Worm (Caenorhabditis elegans): Measurements from ENCODE around the gene F55G7.1.
A peak's percentile ranks its signal among the peaks of the same experiment; 100 is the strongest.

Gene F55G7.1

ce11 chrX:11927585-11927984 is 3.4 kb downstream of the F55G7.1 start, which contains the start of gene F55G7.4:
F55G7.4 (plus strand) TSS chrX:11927885.
- TF ChIP-seq ama-1 (optimal IDR thresholded peaks at IDR 0.05) (no peak), snu-23 (GFP tag; optimal IDR thresholded peaks at IDR 0.05) (no peak), lir-3 (tag; optimal IDR thresholded peaks at IDR 0.05; ENCODE audit: poor library complexity) (no peak), nhr-47 (tag; optimal IDR thresholded peaks at IDR 0.05) (no peak)

ce11 chrX:11931559-11931958 is 7.3 kb downstream of the F55G7.1 start, which contains the start of gene dot-1.4:
dot-1.4 (minus strand) TSS chrX:11931659.
- TF ChIP-seq mdl-1 (tag; optimal IDR thresholded peaks at IDR 0.05) (no peak), pax-3 (tag; optimal IDR thresholded peaks at IDR 0.05) (no peak), hpl-2 (GFP tag; optimal IDR thresholded peaks at IDR 0.05) (no peak), sup-37 (GFP tag; optimal IDR thresholded peaks at IDR 0.05) (no peak), nhr-47 (tag; optimal IDR thresholded peaks at IDR 0.05) (no peak), swsn-7 (tag; optimal IDR thresholded peaks at IDR 0.05) (no peak), efl-3 (GFP tag; optimal IDR thresholded peaks at IDR 0.05) (no peak), ztf-4 (tag; optimal IDR thresholded peaks at IDR 0.05) (no peak), tbx-2 (tag; optimal IDR thresholded peaks at IDR 0.05) (no peak), hlh-17 (GFP tag; optimal IDR thresholded peaks at IDR 0.05; ENCODE audit: borderline replicate concordance) (no peak), nhr-90 (tag; optimal IDR thresholded peaks at IDR 0.05; ENCODE audit: poor library complexity) (no peak), hlh-4 (tag; optimal IDR thresholded peaks at IDR 0.05) (no peak), irx-1 (tag; optimal IDR thresholded peaks at IDR 0.05) (no peak), nhr-19 (GFP tag; conservative IDR thresholded peaks at IDR 0.05) (no peak), nhr-77 (tag; optimal IDR thresholded peaks at IDR 0.05) (no peak), Y116A8C.19 (tag; optimal IDR thresholded peaks at IDR 0.05; ENCODE audit: borderline replicate concordance) (no peak), nhr-71 (tag; optimal IDR thresholded peaks at IDR 0.05) (no peak), egl-13 (tag; optimal IDR thresholded peaks at IDR 0.05) (no peak), pqm-1 (tag; optimal IDR thresholded peaks at IDR 0.05) (no peak), ceh-63 (GFP tag; optimal IDR thresholded peaks at IDR 0.05) (no peak)

DNA sequence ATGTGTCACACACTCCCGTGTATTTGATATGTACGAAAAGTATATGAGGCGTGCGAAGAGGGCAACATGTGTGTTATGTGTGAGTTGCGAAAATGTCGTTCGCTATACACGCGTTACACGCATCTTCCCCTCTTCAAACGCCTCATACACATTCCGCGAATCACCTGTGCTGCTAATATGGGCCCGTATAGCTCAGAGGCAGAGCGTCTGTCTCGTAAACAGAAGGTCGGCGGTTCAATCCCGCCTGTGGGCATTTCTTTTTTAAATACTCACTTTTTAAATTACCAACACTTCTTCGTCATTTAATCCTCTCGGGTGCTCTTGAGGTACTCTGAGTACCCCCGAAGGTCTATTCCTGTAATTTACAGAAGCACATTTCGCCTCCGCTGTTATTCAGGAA is 9.3 kb downstream of the F55G7.1 start:
- TF ChIP-seq efl-1 (optimal IDR thresholded peaks at IDR 0.05) (no peak), efl-1 (GFP tag; optimal IDR thresholded peaks at IDR 0.05 in 1 of 2) (no peak), nhr-90 (tag; optimal IDR thresholded peaks at IDR 0.05; ENCODE audit: poor library complexity) (no peak), nhr-237 (tag; optimal IDR thresholded peaks at IDR 0.05) (no peak), jun-1 (tag; optimal IDR thresholded peaks at IDR 0.05) (no peak), nhr-11 (tag; optimal IDR thresholded peaks at IDR 0.05) (no peak), dsc-1 (tag; optimal IDR thresholded peaks at IDR 0.05) (no peak), ama-1 (optimal IDR thresholded peaks at IDR 0.05) (no peak)

- TF ChIP-seq lir-3 (tag; optimal IDR thresholded peaks at IDR 0.05; ENCODE audit: poor library complexity) (peak; percentile 33), swsn-7 (tag; optimal IDR thresholded peaks at IDR 0.05) (peak; percentile 52), pqm-1 (tag; optimal IDR thresholded peaks at IDR 0.05) (no peak), elt-2 (tag; optimal IDR thresholded peaks at IDR 0.05) (peak; percentile 18), lsy-2 (tag; optimal IDR thresholded peaks at IDR 0.05) (peak in 1 of 2 experiments; percentile 17), xbp-1 (tag; optimal IDR thresholded peaks at IDR 0.05) (peak; percentile 49), tlp-1 (tag; optimal IDR thresholded peaks at IDR 0.05) (no peak), rnt-1 (tag; optimal IDR thresholded peaks at IDR 0.05) (peak; percentile 67), aly-2 (tag; optimal IDR thresholded peaks at IDR 0.05) (no peak), lin-39 (tag; optimal IDR thresholded peaks at IDR 0.05) (peak; percentile 0), nhr-20 (tag; optimal IDR thresholded peaks at IDR 0.05) (peak; percentile 63), jun-1 (tag; optimal IDR thresholded peaks at IDR 0.05) (peak; percentile 43), fkh-8 (tag; optimal IDR thresholded peaks at IDR 0.05) (peak; percentile 41), snpc-4 (tag; optimal IDR thresholded peaks at IDR 0.05) (peak; percentile 13), nhr-47 (tag; optimal IDR thresholded peaks at IDR 0.05) (peak; percentile 78), fkh-4 (tag; optimal IDR thresholded peaks at IDR 0.05; ENCODE audit: borderline replicate concordance) (no peak), nhr-84 (tag; optimal IDR thresholded peaks at IDR 0.05) (no peak), blmp-1 (tag; optimal IDR thresholded peaks at IDR 0.05) (no peak), ceh-8 (GFP tag; optimal IDR thresholded peaks at IDR 0.05) (no peak), fos-1 (tag; optimal IDR thresholded peaks at IDR 0.05) (peak; percentile 10), pax-3 (tag; optimal IDR thresholded peaks at IDR 0.05) (no peak), ceh-63 (GFP tag; optimal IDR thresholded peaks at IDR 0.05) (no peak), nhr-237 (tag; optimal IDR thresholded peaks at IDR 0.05) (no peak), C34B4.2 (tag; optimal IDR thresholded peaks at IDR 0.05) (no peak), unc-30 (tag; optimal IDR thresholded peaks at IDR 0.05) (no peak), mep-1 (tag; optimal IDR thresholded peaks at IDR 0.05) (peak; percentile 27), unc-86 (tag; optimal IDR thresholded peaks at IDR 0.05) (peak; percentile 36), nhr-71 (tag; optimal IDR thresholded peaks at IDR 0.05) (peak; percentile 63)
These were observed 10.7 kb downstream of the F55G7.1 start for ce11 chrX:11934933-11935332.

All from whole organism, L1 larva.